Worm (Caenorhabditis elegans) whole organism, young adult: ENCODE results near the gene unc-62.

Experiments
- C17E4.6 ChIP-seq: fragments of 200-800 bp; sonication (Bioruptor generic); IDR thresholded peaks from 2 replicates; pipeline ENCODE4 v1.3.6; 2022; ENCODE audit warnings: missing genetic modification reagents, missing genetic modification characterization, missing compliant biosample characterization
- F37B4.10 ChIP-seq: fragments of 200-800 bp; sonication (Bioruptor generic); IDR thresholded peaks from 2 replicates; pipeline ENCODE4 v1.3.6; 2022; ENCODE audit warnings: missing genetic modification characterization, missing compliant biosample characterization
- F49E8.2 ChIP-seq: sonication (generic microtip); optimal IDR thresholded peaks from 3 replicates; lab custom pipeline; 2017; ENCODE audit warnings: missing genetic modification characterization, mild to moderate bottlenecking, missing compliant biosample characterization, antibody characterized with exemption, moderate library complexity; ENCODE audit not compliant: insufficient read depth
- F52B5.7 ChIP-seq: sonication (generic microtip); optimal IDR thresholded peaks from 2 replicates; lab custom pipeline; 2016; ENCODE audit warnings: mild to moderate bottlenecking, missing genetic modification characterization, missing compliant biosample characterization
- K12H6.12 ChIP-seq: fragments of 200-800 bp; sonication (Bioruptor generic); optimal IDR thresholded peaks from 2 replicates; lab custom pipeline; 2018; ENCODE audit warnings: mild to moderate bottlenecking, missing genetic modification characterization, missing compliant biosample characterization
- T07F8.4 ChIP-seq: sonication (generic microtip); optimal IDR thresholded peaks from 2 replicates; lab custom pipeline; 2016; ENCODE audit warnings: mild to moderate bottlenecking, missing genetic modification characterization, moderate library complexity, missing compliant biosample characterization
- Y53G8AR.9 ChIP-seq: fragments of 200-800 bp; sonication (Bioruptor generic); conservative IDR thresholded peaks from 2 replicates; pipeline ENCODE4 v1.3.6; 2022; ENCODE audit warnings: missing genetic modification reagents, missing genetic modification characterization, missing compliant biosample characterization
- Y95B8A.8 ChIP-seq: fragments of 200-800 bp; sonication (Bioruptor generic); IDR thresholded peaks from 2 replicates; pipeline ENCODE4 v1.3.6; 2022; ENCODE audit warnings: missing genetic modification reagents, missing genetic modification characterization, missing compliant biosample characterization
- ZK185.1 ChIP-seq: sonication (generic microtip); optimal IDR thresholded peaks from 2 replicates; lab custom pipeline; 2016; ENCODE audit warnings: mild to moderate bottlenecking, missing genetic modification characterization, missing compliant biosample characterization; ENCODE audit not compliant: poor library complexity, severe bottlenecking
- akir-1 ChIP-seq: fragments of 200-800 bp; sonication (Bioruptor generic); optimal IDR thresholded peaks from 2 replicates; lab custom pipeline; 2018; ENCODE audit warnings: mild to moderate bottlenecking, missing genetic modification characterization, moderate library complexity, missing compliant biosample characterization
- athp-1 ChIP-seq: sonication (generic microtip); optimal IDR thresholded peaks from 2 replicates; lab custom pipeline; 2017; ENCODE audit warnings: mild to moderate bottlenecking, missing genetic modification characterization, missing compliant biosample characterization
- attf-5 ChIP-seq: fragments of 200-800 bp; sonication (Bioruptor generic); optimal IDR thresholded peaks from 2 replicates; lab custom pipeline; 2018; ENCODE audit warnings: mild to moderate bottlenecking, missing genetic modification characterization, missing compliant biosample characterization
- attf-6 ChIP-seq: fragments of 200-800 bp; sonication (Bioruptor generic); IDR thresholded peaks from 2 replicates; pipeline ENCODE4 v1.3.6; 2022; ENCODE audit warnings: missing genetic modification reagents, missing genetic modification characterization, missing compliant biosample characterization
- cebp-1 ChIP-seq, 2 experiments: fragments of 200-800 bp in 1 of 2; sonication (Bioruptor generic) in 1 of 2; sonication (generic microtip) in 1 of 2; IDR thresholded peaks in 1 of 2; optimal IDR thresholded peaks in 1 of 2; 2 replicates each; pipeline versions ENCODE4 v1.3.6 to Lab custom; 2017 to 2022; ENCODE audit warnings: missing compliant biosample characterization in 2 of 2, missing genetic modification characterization in 2 of 2, mild to moderate bottlenecking in 1 of 2, missing genetic modification reagents in 1 of 2, moderate library complexity in 1 of 2
- cebp-2 ChIP-seq: fragments of 200-800 bp; sonication (Bioruptor generic); IDR thresholded peaks from 2 replicates; pipeline ENCODE4 v1.3.6; 2022; ENCODE audit warnings: missing genetic modification characterization, missing compliant biosample characterization
- ceh-40 ChIP-seq: fragments of 200-800 bp; sonication (Bioruptor generic); IDR thresholded peaks from 2 replicates; pipeline ENCODE4 v1.3.6; 2022; ENCODE audit warnings: missing genetic modification characterization, missing compliant biosample characterization
- dpl-1 ChIP-seq: fragments of 150-350 bp; optimal IDR thresholded peaks from 2 replicates; lab custom pipeline; 2014; ENCODE audit warnings: missing biosample characterization, missing genetic modification reagents, missing genetic modification characterization
- egrh-3 ChIP-seq: fragments of 200-800 bp; sonication (Bioruptor generic); IDR thresholded peaks from 2 replicates; pipeline ENCODE4 v1.3.6; 2022; ENCODE audit warnings: missing genetic modification reagents, missing genetic modification characterization, missing compliant biosample characterization
- fkh-3 ChIP-seq: sonication (generic microtip); optimal IDR thresholded peaks from 2 replicates; lab custom pipeline; 2016; ENCODE audit warnings: mild to moderate bottlenecking, missing genetic modification characterization, missing compliant biosample characterization
- gei-17 ChIP-seq: fragments of 200-800 bp; sonication (Bioruptor generic); optimal IDR thresholded peaks from 2 replicates; lab custom pipeline; 2018; ENCODE audit warnings: mild to moderate bottlenecking, missing genetic modification characterization, missing compliant biosample characterization
- hlh-12 ChIP-seq: sonication (generic microtip); optimal IDR thresholded peaks from 2 replicates; lab custom pipeline; 2016; ENCODE audit warnings: missing genetic modification characterization, missing compliant biosample characterization
- hlh-26 ChIP-seq: fragments of 200-800 bp; sonication (Bioruptor generic); conservative IDR thresholded peaks from 2 replicates; pipeline ENCODE4 v1.3.6; 2022; ENCODE audit warnings: missing genetic modification reagents, missing genetic modification characterization, missing compliant biosample characterization
- hrde-1 ChIP-seq: sonication (generic microtip); optimal IDR thresholded peaks from 2 replicates; lab custom pipeline; 2016; ENCODE audit warnings: missing genetic modification characterization, mild to moderate bottlenecking, missing compliant biosample characterization, moderate library complexity, missing genotype, missing genetic modification reagents, borderline replicate concordance
- lag-1 ChIP-seq: fragments of 200-800 bp; sonication (Bioruptor generic); IDR thresholded peaks from 2 replicates; pipeline ENCODE4 v1.3.6; 2022; ENCODE audit warnings: missing genetic modification reagents, missing genetic modification characterization, missing compliant biosample characterization
- let-607 ChIP-seq, 2 experiments: fragments of 200-800 bp in 1 of 2; sonication (Bioruptor generic) in 1 of 2; sonication (generic microtip) in 1 of 2; optimal IDR thresholded peaks; 2 replicates each; lab custom pipeline; 2016 to 2018; ENCODE audit warnings: mild to moderate bottlenecking in 2 of 2, missing compliant biosample characterization in 2 of 2, missing genetic modification characterization in 2 of 2, moderate library complexity in 2 of 2, missing genotype in 1 of 2
- lin-40 ChIP-seq: sonication (generic microtip); optimal IDR thresholded peaks from 2 replicates; lab custom pipeline; 2016; ENCODE audit warnings: missing genetic modification characterization, mild to moderate bottlenecking, missing compliant biosample characterization, missing genotype, missing genetic modification reagents
- lin-54 ChIP-seq: fragments of 200-800 bp; sonication (Bioruptor generic); optimal IDR thresholded peaks from 2 replicates; lab custom pipeline; 2018; ENCODE audit warnings: mild to moderate bottlenecking, missing genetic modification characterization, missing compliant biosample characterization
- lir-1 ChIP-seq: fragments of 200-800 bp; sonication (Bioruptor generic); conservative IDR thresholded peaks from 2 replicates; pipeline ENCODE4 v1.3.6; 2022; ENCODE audit warnings: missing genetic modification reagents, missing genetic modification characterization, missing compliant biosample characterization
- lsy-27 ChIP-seq: sonication (generic microtip); optimal IDR thresholded peaks from 2 replicates; lab custom pipeline; 2017; ENCODE audit warnings: missing genetic modification characterization, mild to moderate bottlenecking, missing compliant biosample characterization, antibody characterized with exemption, missing genotype, borderline replicate concordance; ENCODE audit not compliant: insufficient read depth
- madf-10 ChIP-seq: sonication (generic microtip); optimal IDR thresholded peaks from 2 replicates; lab custom pipeline; 2016; ENCODE audit warnings: mild to moderate bottlenecking, missing genetic modification characterization, missing compliant biosample characterization
- nfya-1 ChIP-seq: sonication (generic microtip); optimal IDR thresholded peaks from 2 replicates; lab custom pipeline; 2017; ENCODE audit warnings: antibody characterized with exemption, missing compliant biosample characterization, missing genetic modification characterization, borderline replicate concordance; ENCODE audit not compliant: insufficient read depth
- nfyb-1 ChIP-seq: fragments of 200-800 bp; sonication (Bioruptor generic); IDR thresholded peaks from 2 replicates; pipeline ENCODE4 v1.3.6; 2022; ENCODE audit warnings: missing genetic modification reagents, missing genetic modification characterization, missing compliant biosample characterization
- nhr-27 ChIP-seq: fragments of 200-800 bp; sonication (Bioruptor generic); optimal IDR thresholded peaks from 2 replicates; lab custom pipeline; 2018; ENCODE audit warnings: mild to moderate bottlenecking, missing genetic modification characterization, moderate library complexity, missing compliant biosample characterization
- rec-8 ChIP-seq, 2 experiments: sonication (generic microtip); optimal IDR thresholded peaks; 2 replicates each; lab custom pipeline; 2016; ENCODE audit warnings: mild to moderate bottlenecking in 2 of 2, missing genetic modification characterization in 2 of 2, missing genetic modification reagents in 2 of 2, missing genotype in 2 of 2, missing biosample characterization in 1 of 2, missing compliant biosample characterization in 1 of 2, moderate library complexity in 1 of 2
- repo-1 ChIP-seq: sonication (generic microtip); optimal IDR thresholded peaks from 2 replicates; lab custom pipeline; 2017; ENCODE audit warnings: mild to moderate bottlenecking, missing genetic modification characterization, missing compliant biosample characterization
- sea-2 ChIP-seq: fragments of 200-800 bp; sonication (Bioruptor generic); IDR thresholded peaks from 2 replicates; pipeline ENCODE4 v1.3.6; 2022; ENCODE audit warnings: missing genetic modification characterization, missing compliant biosample characterization
- snpc-1.3 ChIP-seq: sonication (generic microtip); optimal IDR thresholded peaks from 2 replicates; lab custom pipeline; 2017; ENCODE audit warnings: missing genetic modification characterization, mild to moderate bottlenecking, missing compliant biosample characterization, antibody characterized with exemption, moderate library complexity, missing genotype, missing genetic modification reagents; ENCODE audit not compliant: insufficient read depth
- somi-1 ChIP-seq: fragments of 200-800 bp; sonication (Bioruptor generic); optimal IDR thresholded peaks from 2 replicates; lab custom pipeline; 2018; ENCODE audit warnings: mild to moderate bottlenecking, missing genetic modification characterization, missing compliant biosample characterization
- tbx-9 ChIP-seq: sonication (generic microtip); optimal IDR thresholded peaks from 2 replicates; lab custom pipeline; 2016; ENCODE audit warnings: borderline replicate concordance, missing genetic modification characterization, inconsistent platforms, missing compliant biosample characterization
- tlf-1 ChIP-seq: fragments of 200-800 bp; sonication (Bioruptor generic); optimal IDR thresholded peaks from 2 replicates; lab custom pipeline; 2018; ENCODE audit warnings: mild to moderate bottlenecking, missing genetic modification characterization, missing compliant biosample characterization
- zfh-2 ChIP-seq: fragments of 200-800 bp; sonication (Bioruptor generic); conservative IDR thresholded peaks from 2 replicates; pipeline ENCODE4 v1.3.6; 2022; ENCODE audit warnings: missing genetic modification reagents, missing genetic modification characterization, missing compliant biosample characterization
- zim-3 ChIP-seq: sonication (generic microtip); optimal IDR thresholded peaks from 2 replicates; lab custom pipeline; 2017; ENCODE audit warnings: mild to moderate bottlenecking, missing genetic modification characterization, moderate library complexity, missing compliant biosample characterization
- ztf-22 ChIP-seq: fragments of 200-800 bp; sonication (Bioruptor generic); optimal IDR thresholded peaks from 2 replicates; lab custom pipeline; 2018; ENCODE audit warnings: mild to moderate bottlenecking, missing genetic modification characterization, moderate library complexity, missing compliant biosample characterization

unc-62 gene

ce11 chrV:4488989-4489388 lies 8.3 kb upstream of the unc-62 start:
- TF ChIP-seq Y53G8AR.9 (GFP tag; lab: Robert Waterston, UW), result no peak
- TF ChIP-seq hlh-12 (tag; lab: Kevin White, UChicago), result no peak
- TF ChIP-seq dpl-1, result no peak
- TF ChIP-seq lag-1, result no peak
- no peak for TF ChIP-seq ZK185.1 (tag; lab: Kevin White, UChicago)
- TF ChIP-seq let-607 (tag; optimal IDR thresholded peaks at IDR 0.05; lab: Kevin White, UChicago), result no peak
- TF ChIP-seq snpc-1.3, result no peak
- no peak for TF ChIP-seq C17E4.6 (GFP tag; lab: Robert Waterston, UW)
- TF ChIP-seq zfh-2 (GFP tag; lab: Robert Waterston, UW), result no peak
- TF ChIP-seq lsy-27 (tag; lab: Kevin White, UChicago), result no peak
- TF ChIP-seq attf-6 (GFP tag; lab: Robert Waterston, UW), result no peak
- no peak for TF ChIP-seq rec-8 (tag; optimal IDR thresholded peaks at IDR 0.05; lab: Kevin White, UChicago)
- TF ChIP-seq gei-17 (GFP tag; lab: Kevin White, UChicago), result no peak
- TF ChIP-seq Y95B8A.8 (GFP tag; lab: Robert Waterston, UW), result no peak
- no peak for TF ChIP-seq zim-3
- no peak for TF ChIP-seq lir-1 (GFP tag; lab: Robert Waterston, UW)
- TF ChIP-seq athp-1 (tag; lab: Kevin White, UChicago), result no peak
- TF ChIP-seq hlh-26 (GFP tag; lab: Robert Waterston, UW), result no peak
- TF ChIP-seq cebp-1 (GFP tag; IDR thresholded peaks at IDR 0.05; lab: Robert Waterston, UW), result no peak
- TF ChIP-seq cebp-1 (tag; optimal IDR thresholded peaks at IDR 0.05; lab: Kevin White, UChicago), result no peak
- TF ChIP-seq madf-10, result no peak

- no peak for TF ChIP-seq ZK185.1 (tag; lab: Kevin White, UChicago)
- TF ChIP-seq nfya-1, result no peak
- TF ChIP-seq akir-1 (GFP tag; lab: Kevin White, UChicago), result no peak
- no peak for TF ChIP-seq F52B5.7
- TF ChIP-seq sea-2 (GFP tag; lab: Robert Waterston, UW), result no peak
- TF ChIP-seq nfyb-1 (GFP tag; lab: Robert Waterston, UW), result no peak
- no peak for TF ChIP-seq hlh-26 (GFP tag; lab: Robert Waterston, UW)
- TF ChIP-seq lsy-27 (tag; lab: Kevin White, UChicago), result no peak
- no peak for TF ChIP-seq fkh-3 (tag; lab: Kevin White, UChicago)
- no peak for TF ChIP-seq hrde-1
- TF ChIP-seq F37B4.10, result no peak
- TF ChIP-seq lag-1, result no peak
- TF ChIP-seq lin-40 (tag; lab: Kevin White, UChicago), result no peak
- TF ChIP-seq somi-1, result no peak
- no peak for TF ChIP-seq ztf-22
- no peak for TF ChIP-seq F49E8.2
- TF ChIP-seq K12H6.12 (tag; lab: Kevin White, UChicago), result no peak
- TF ChIP-seq, all 124 proteins: peak for 0
These were observed 7.4 kb upstream of the unc-62 start for ce11 chrV:4489893-4490292.

ce11 chrV:4491273-4492094 lies 5.8 kb upstream of the unc-62 start:
- no peak for TF ChIP-seq tbx-9 (tag; lab: Kevin White, UChicago)
- no peak for TF ChIP-seq T07F8.4 (tag; lab: Kevin White, UChicago)
- TF ChIP-seq zfh-2 (GFP tag; lab: Robert Waterston, UW), result peak; percentile 70
- no peak for TF ChIP-seq cebp-2 (GFP tag; lab: Robert Waterston, UW)
- no peak for TF ChIP-seq nhr-27 (tag; lab: Kevin White, UChicago)
- peak; percentile 7 for TF ChIP-seq K12H6.12 (tag; lab: Kevin White, UChicago)
- TF ChIP-seq Y95B8A.8 (GFP tag; lab: Robert Waterston, UW), result no peak
- no peak for TF ChIP-seq attf-6 (GFP tag; lab: Robert Waterston, UW)
- TF ChIP-seq somi-1, result no peak
- peak; percentile 40 to 84 for TF ChIP-seq let-607 (tag; optimal IDR thresholded peaks at IDR 0.05; lab: Kevin White, UChicago)
- TF ChIP-seq attf-5, result no peak
- no peak for TF ChIP-seq repo-1 (tag; lab: Kevin White, UChicago)
- TF ChIP-seq tlf-1 (GFP tag; lab: Kevin White, UChicago), result no peak
- no peak for TF ChIP-seq lin-54 (GFP tag; lab: Kevin White, UChicago)
- TF ChIP-seq egrh-3, result peak; percentile 7; the same call in 1 of the 2 replicates
- no peak for TF ChIP-seq ceh-40 (GFP tag; lab: Robert Waterston, UW)
